Fruit fly (Drosophila melanogaster) whole organism, embryonic: ENCODE data around the gene CG43355.

ENCODE experiments used
- ATbp ChIP-seq: fragments of 200-800 bp; sonication (Bioruptor generic); optimal IDR thresholded peaks from 2 replicates; lab custom pipeline; 2017; ENCODE audit warnings: missing biosample characterization, mild to moderate bottlenecking, missing genetic modification characterization, missing genetic modification reagents
- BEAF-32 ChIP-seq: fragments of 200-800 bp; sonication (Bioruptor generic); optimal IDR thresholded peaks from 3 replicates; lab custom pipeline; 2017; ENCODE audit warnings: missing biosample characterization, missing genetic modification characterization, mild to moderate bottlenecking, moderate library complexity, missing genetic modification reagents
- CG10267 ChIP-seq: fragments of 200-800 bp; sonication (Bioruptor generic); optimal IDR thresholded peaks from 2 replicates; lab custom pipeline; 2018; ENCODE audit warnings: missing biosample characterization, mild to moderate bottlenecking, missing genetic modification characterization, moderate library complexity
- CG10366 ChIP-seq: fragments of 200-800 bp; sonication (Bioruptor generic); IDR thresholded peaks from 2 replicates; pipeline ENCODE4 v1.3.6; 2022; ENCODE audit warnings: missing biosample characterization, missing genetic modification characterization
- CG11560 ChIP-seq: fragments of 200-800 bp; sonication (Bioruptor generic); IDR thresholded peaks from 3 replicates; pipeline ENCODE4 v1.3.6; 2022; ENCODE audit warnings: missing biosample characterization, missing genetic modification characterization
- CG13894 ChIP-seq: fragments of 200-800 bp; sonication (Bioruptor generic); optimal IDR thresholded peaks from 3 replicates; lab custom pipeline; 2018; ENCODE audit warnings: missing biosample characterization, mild to moderate bottlenecking, missing genetic modification characterization, moderate library complexity
- CG17328 ChIP-seq: fragments of 200-800 bp; sonication (Bioruptor generic); IDR thresholded peaks from 2 replicates; pipeline ENCODE4 v1.3.6; 2022; ENCODE audit warnings: missing biosample characterization, missing genetic modification characterization
- CG18619 ChIP-seq: fragments of 200-800 bp; sonication (Bioruptor generic); optimal IDR thresholded peaks from 3 replicates; lab custom pipeline; 2017; ENCODE audit warnings: missing biosample characterization, mild to moderate bottlenecking, missing genetic modification characterization
- CG18764 ChIP-seq: fragments of 200-800 bp; sonication (Bioruptor generic); optimal IDR thresholded peaks from 3 replicates; lab custom pipeline; 2016; ENCODE audit warnings: missing biosample characterization, missing genetic modification characterization
- CG2712 ChIP-seq: fragments of 200-800 bp; optimal IDR thresholded peaks from 3 replicates; lab custom pipeline; 2019; ENCODE audit warnings: missing biosample characterization, mild to moderate bottlenecking, missing genetic modification characterization, moderate library complexity
- CG33213 ChIP-seq: fragments of 200-800 bp; sonication (Bioruptor generic); optimal IDR thresholded peaks from 3 replicates; lab custom pipeline; 2016; ENCODE audit warnings: missing biosample characterization, missing genetic modification characterization
- CG33557 ChIP-seq: fragments of 200-800 bp; sonication (Bioruptor generic); optimal IDR thresholded peaks from 2 replicates; lab custom pipeline; 2019; ENCODE audit warnings: missing biosample characterization, mild to moderate bottlenecking, missing genetic modification characterization, moderate library complexity
- CG4282 ChIP-seq: fragments of 200-800 bp; sonication (Bioruptor generic); optimal IDR thresholded peaks from 2 replicates; lab custom pipeline; 2016; ENCODE audit warnings: missing biosample characterization, missing genetic modification characterization
- CG4360 ChIP-seq: fragments of 200-800 bp; sonication (Bioruptor generic); IDR thresholded peaks from 2 replicates; pipeline ENCODE4 v1.3.6; 2022; ENCODE audit warnings: missing biosample characterization, missing genetic modification characterization
- CG4730 ChIP-seq: fragments of 200-800 bp; sonication (Bioruptor generic); IDR thresholded peaks from 2 replicates; pipeline ENCODE4 v1.3.6; 2022; ENCODE audit warnings: missing biosample characterization, missing genetic modification characterization
- CG6854 ChIP-seq: fragments of 200-800 bp; sonication (Bioruptor generic); optimal IDR thresholded peaks from 3 replicates; lab custom pipeline; 2017; ENCODE audit warnings: missing biosample characterization, mild to moderate bottlenecking, missing genetic modification characterization
- CG8388 ChIP-seq: fragments of 200-800 bp; sonication (Bioruptor generic); optimal IDR thresholded peaks from 2 replicates; lab custom pipeline; 2019; ENCODE audit warnings: missing biosample characterization, mild to moderate bottlenecking, missing genetic modification characterization, moderate library complexity
- CoRest ChIP-seq: fragments of 200-800 bp; sonication (Bioruptor generic); optimal IDR thresholded peaks from 3 replicates; lab custom pipeline; 2018; ENCODE audit warnings: missing biosample characterization, mild to moderate bottlenecking, missing genetic modification characterization, moderate library complexity
- D19A ChIP-seq: fragments of 200-800 bp; optimal IDR thresholded peaks from 3 replicates; lab custom pipeline; 2019; ENCODE audit warnings: missing biosample characterization, mild to moderate bottlenecking, missing genetic modification characterization, moderate library complexity
- Doc3 ChIP-seq: fragments of 200-800 bp; sonication (Bioruptor generic); IDR thresholded peaks from 3 replicates; pipeline ENCODE4 v1.3.6; 2022; ENCODE audit warnings: missing biosample characterization, missing genetic modification characterization; ENCODE audit not compliant: partially characterized antibody
- Eip74EF ChIP-seq, 2 experiments: fragments of 200-800 bp in 1 of 2; fragments of >200 bp in 1 of 2; sonication (Bioruptor generic) in 1 of 2; optimal IDR thresholded peaks; 2 replicates each; lab custom pipeline; 2017 to 2019; ENCODE audit warnings: missing biosample characterization in 2 of 2, missing genetic modification characterization in 2 of 2, mild to moderate bottlenecking in 1 of 2, moderate library complexity in 1 of 2
- Fer2 ChIP-seq: fragments of 200-800 bp; sonication (Bioruptor generic); optimal IDR thresholded peaks from 2 replicates; lab custom pipeline; 2018; ENCODE audit warnings: missing biosample characterization, mild to moderate bottlenecking, missing genetic modification characterization, moderate library complexity
- HLH4C ChIP-seq: fragments of 200-800 bp; sonication (Bioruptor generic); IDR thresholded peaks from 3 replicates; pipeline ENCODE4 v1.3.6; 2022; ENCODE audit warnings: missing biosample characterization, missing genetic modification characterization; ENCODE audit not compliant: partially characterized antibody
- Mad ChIP-seq: fragments of 200-800 bp; sonication (Bioruptor generic); optimal IDR thresholded peaks from 2 replicates; lab custom pipeline; 2016; ENCODE audit warnings: missing biosample characterization, missing genetic modification characterization
- Nf-YA ChIP-seq: fragments of 200-800 bp; sonication (Bioruptor generic); IDR thresholded peaks from 2 replicates; pipeline ENCODE4 v1.3.6; 2022; ENCODE audit warnings: missing biosample characterization, missing genetic modification characterization
- NfI ChIP-seq: fragments of 200-800 bp; sonication (Bioruptor generic); optimal IDR thresholded peaks from 3 replicates; lab custom pipeline; 2018; ENCODE audit warnings: missing biosample characterization, mild to moderate bottlenecking, missing genetic modification characterization, moderate library complexity
- Oaz ChIP-seq: fragments of 200-800 bp; sonication (Bioruptor generic); IDR thresholded peaks from 2 replicates; pipeline ENCODE4 v1.3.6; 2022; ENCODE audit warnings: missing biosample characterization, missing genetic modification characterization
- Opbp ChIP-seq: fragments of 200-800 bp; sonication (Bioruptor generic); IDR thresholded peaks from 3 replicates; pipeline ENCODE4 v1.3.6; 2022; ENCODE audit warnings: missing biosample characterization, missing genetic modification characterization; ENCODE audit not compliant: partially characterized antibody
- Ravus ChIP-seq: fragments of 200-800 bp; sonication (Bioruptor generic); IDR thresholded peaks from 2 replicates; pipeline ENCODE4 v1.3.6; 2022; ENCODE audit warnings: missing biosample characterization, missing genetic modification characterization
- Side ChIP-seq: fragments of 200-800 bp; sonication (Bioruptor generic); optimal IDR thresholded peaks from 2 replicates; lab custom pipeline; 2016; ENCODE audit warnings: missing biosample characterization, missing genetic modification characterization
- chn ChIP-seq: fragments of 200-800 bp; sonication (Bioruptor generic); optimal IDR thresholded peaks from 2 replicates; lab custom pipeline; 2016; ENCODE audit warnings: missing biosample characterization, missing genetic modification characterization
- dimm ChIP-seq: fragments of 200-800 bp; sonication (Bioruptor generic); IDR thresholded peaks from 2 replicates; pipeline ENCODE4 v1.3.6; 2022; ENCODE audit warnings: missing biosample characterization, missing genetic modification characterization
- dm ChIP-seq: fragments of 200-800 bp; sonication (Bioruptor generic); optimal IDR thresholded peaks from 3 replicates; lab custom pipeline; 2016; ENCODE audit warnings: missing biosample characterization, missing genetic modification characterization
- fd102C ChIP-seq: fragments of 200-800 bp; sonication (Bioruptor generic); optimal IDR thresholded peaks from 2 replicates; lab custom pipeline; 2018; ENCODE audit warnings: missing biosample characterization, mild to moderate bottlenecking, missing genetic modification characterization, moderate library complexity
- ftz-f1 ChIP-seq: fragments of 200-800 bp; sonication (Bioruptor generic); optimal IDR thresholded peaks from 2 replicates; lab custom pipeline; 2016; ENCODE audit warnings: missing biosample characterization, missing genetic modification characterization
- gsb ChIP-seq: fragments of 200-800 bp; sonication (Bioruptor generic); IDR thresholded peaks from 2 replicates; pipeline ENCODE4 v1.3.6; 2022; ENCODE audit warnings: missing biosample characterization, missing genetic modification characterization
- ham ChIP-seq: fragments of 200-800 bp; sonication (Bioruptor generic); IDR thresholded peaks from 2 replicates; pipeline ENCODE4 v1.3.6; 2022; ENCODE audit warnings: missing biosample characterization, missing genetic modification characterization
- inv ChIP-seq: fragments of 200-800 bp; sonication (Bioruptor generic); IDR thresholded peaks from 2 replicates; pipeline ENCODE4 v1.3.6; 2022; ENCODE audit warnings: missing biosample characterization, missing genetic modification characterization; ENCODE audit not compliant: partially characterized antibody
- jing ChIP-seq: fragments of 200-800 bp; sonication (Bioruptor generic); optimal IDR thresholded peaks from 2 replicates; lab custom pipeline; 2018; ENCODE audit warnings: missing biosample characterization, mild to moderate bottlenecking, missing genetic modification characterization
- lab ChIP-seq: fragments of 200-800 bp; sonication (Bioruptor generic); optimal IDR thresholded peaks from 3 replicates; lab custom pipeline; 2017; ENCODE audit warnings: missing biosample characterization, missing genetic modification characterization, mild to moderate bottlenecking, moderate library complexity, missing genetic modification reagents
- oc ChIP-seq: fragments of 200-800 bp; sonication (Bioruptor generic); optimal IDR thresholded peaks from 2 replicates; lab custom pipeline; 2018; ENCODE audit warnings: missing biosample characterization, mild to moderate bottlenecking, missing genetic modification characterization, moderate library complexity
- sim ChIP-seq: fragments of 200-800 bp; sonication (Bioruptor generic); IDR thresholded peaks from 2 replicates; pipeline ENCODE4 v1.3.6; 2022; ENCODE audit warnings: missing biosample characterization, missing genetic modification characterization
- sima ChIP-seq: fragments of 200-800 bp; sonication (Bioruptor generic); optimal IDR thresholded peaks from 2 replicates; lab custom pipeline; 2016; ENCODE audit warnings: missing biosample characterization, missing genetic modification characterization
- sqz ChIP-seq: fragments of 200-800 bp; sonication (Bioruptor generic); optimal IDR thresholded peaks from 3 replicates; lab custom pipeline; 2018; ENCODE audit warnings: missing biosample characterization, mild to moderate bottlenecking, missing genetic modification characterization
- tgo ChIP-seq: fragments of 200-800 bp; sonication (Bioruptor generic); IDR thresholded peaks from 3 replicates; pipeline ENCODE4 v1.3.6; 2022; ENCODE audit warnings: missing biosample characterization, missing genetic modification characterization
- unc-4 ChIP-seq: fragments of 200-800 bp; sonication (Bioruptor generic); IDR thresholded peaks from 2 replicates; pipeline ENCODE4 v1.3.6; 2022; ENCODE audit warnings: missing biosample characterization, missing genetic modification characterization; ENCODE audit not compliant: partially characterized antibody
- unpg ChIP-seq: fragments of 200-800 bp; sonication (Bioruptor generic); optimal IDR thresholded peaks from 3 replicates; lab custom pipeline; 2018; ENCODE audit warnings: missing biosample characterization, mild to moderate bottlenecking, missing genetic modification characterization, moderate library complexity
- vnd ChIP-seq: fragments of 200-800 bp; sonication (Bioruptor generic); IDR thresholded peaks from 3 replicates; pipeline ENCODE4 v1.3.6; 2022; ENCODE audit warnings: missing biosample characterization, missing genetic modification characterization; ENCODE audit not compliant: partially characterized antibody
- zen ChIP-seq: fragments of 200-800 bp; sonication (Bioruptor generic); optimal IDR thresholded peaks from 3 replicates; lab custom pipeline; 2018; ENCODE audit warnings: missing biosample characterization, mild to moderate bottlenecking, missing genetic modification characterization, moderate library complexity
- zfh1 ChIP-seq: fragments of 200-800 bp; sonication (Bioruptor generic); IDR thresholded peaks from 3 replicates; pipeline ENCODE4 v1.3.6; 2022; ENCODE audit warnings: missing biosample characterization, missing genetic modification characterization

The CG43355 gene

DNA sequence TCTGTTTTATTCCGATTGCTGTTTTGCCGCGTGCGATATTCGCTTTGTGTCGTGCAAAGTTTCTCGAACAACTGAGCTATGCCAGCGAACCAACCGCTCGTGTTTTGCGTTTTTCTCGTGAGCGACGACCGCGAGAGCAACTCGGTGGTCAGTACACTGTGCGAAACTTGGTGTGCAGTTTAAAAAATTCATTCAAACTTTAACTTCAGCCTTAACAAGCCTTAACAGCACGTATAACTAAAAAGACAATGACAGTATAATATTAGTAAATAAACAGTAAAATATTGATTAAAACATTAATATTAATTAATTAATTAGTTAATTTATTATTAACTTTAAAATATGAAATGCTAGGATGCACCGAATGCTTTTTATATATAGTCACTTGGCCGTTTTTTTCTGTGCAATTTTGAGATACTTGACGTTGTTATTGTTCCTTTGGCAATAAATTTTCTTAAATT, 43.7 kb downstream of the CG43355 start, which contains the start of gene CG31705 (continued):
- TF ChIP-seq HLH4C (GFP tag; lab: Robert Waterston, UW) (no peak), Side (no peak), Oaz (GFP tag; lab: Robert Waterston, UW) (no peak), CG13894 (tag; lab: Kevin White, UChicago) (no peak), inv (GFP tag; lab: Robert Waterston, UW) (no peak), zfh1 (GFP tag; lab: Robert Waterston, UW) (no peak), CG18764 (no peak), dimm (GFP tag; lab: Robert Waterston, UW) (no peak), zen (tag; lab: Kevin White, UChicago) (no peak), Mad (no peak), CG33213 (GFP tag; lab: Kevin White, UChicago) (no peak), ATbp (GFP tag; lab: Kevin White, UChicago) (peak; percentile 3), sim (no peak), CG4282 (GFP tag; lab: Kevin White, UChicago) (no peak), gsb (GFP tag; lab: Robert Waterston, UW) (no peak), CG8388 (GFP tag; lab: Kevin White, UChicago) (no peak), ftz-f1 (GFP tag; lab: Kevin White, UChicago) (no peak), CG10267 (tag; lab: Kevin White, UChicago) (peak; percentile 25), ham (no peak), unpg (GFP tag; lab: Kevin White, UChicago) (peak; percentile 52), BEAF-32 (no peak), jing (GFP tag; lab: Kevin White, UChicago) (no peak), Opbp (GFP tag; lab: Robert Waterston, UW) (no peak), NfI (GFP tag; lab: Kevin White, UChicago) (no peak), CG33557 (GFP tag; lab: Kevin White, UChicago) (no peak), tgo (GFP tag; lab: Robert Waterston, UW) (peak; percentile 30; the same call in 2 of the 3 replicates), CG18619 (GFP tag; lab: Kevin White, UChicago) (peak; percentile 48), sqz (GFP tag; lab: Kevin White, UChicago) (no peak), Fer2 (no peak), sima (GFP tag; lab: Kevin White, UChicago) (no peak), D19A (no peak), CG4360 (GFP tag; lab: Robert Waterston, UW) (no peak), CG4730 (GFP tag; lab: Robert Waterston, UW) (no peak), lab (GFP tag; lab: Kevin White, UChicago) (peak; percentile 48), CG11560 (tag; lab: Robert Waterston, UW) (0 out of 3 replicates have a peak, but pooled peaks have one; percentile 46), Nf-YA (GFP tag; lab: Robert Waterston, UW) (no peak), fd102C (GFP tag; lab: Kevin White, UChicago) (no peak), Eip74EF (GFP tag; optimal IDR thresholded peaks at IDR 0.05; lab: Kevin White, UChicago) (no peak), dm (GFP tag; lab: Kevin White, UChicago) (no peak), Doc3 (GFP tag; lab: Robert Waterston, UW) (no peak), chn (GFP tag; lab: Kevin White, UChicago) (no peak), CG17328 (GFP tag; lab: Robert Waterston, UW) (0 out of 2 replicates have a peak, but pooled peaks have one; percentile 17), CG2712 (tag; lab: Kevin White, UChicago) (no peak), oc (tag; lab: Kevin White, UChicago) (no peak), Ravus (no peak), CG10366 (GFP tag; lab: Robert Waterston, UW) (no peak), CoRest (peak; percentile 64), vnd (GFP tag; lab: Robert Waterston, UW) (no peak), CG6854 (GFP tag; lab: Kevin White, UChicago) (no peak), unc-4 (GFP tag; lab: Robert Waterston, UW) (no peak)
